Fruit fly (Drosophila melanogaster): Measurements from ENCODE around the gene ogre.
A peak's percentile ranks its signal among the peaks of the same experiment; 100 is the strongest.

The ogre gene

dm6 chrX:7001135-7001769, 10.1 kb upstream of the ogre start (continued):
- TF ChIP-seq nerfin-1 (tag; optimal IDR thresholded peaks at IDR 0.05) (no peak), CG17912 (GFP tag; optimal IDR thresholded peaks at IDR 0.05) (no peak), CG30020 (tag; optimal IDR thresholded peaks at IDR 0.05) (no peak), ash1 (GFP tag; optimal IDR thresholded peaks at IDR 0.05) (no peak), ap (GFP tag; IDR thresholded peaks at IDR 0.05) (no peak), HmgD (GFP tag; optimal IDR thresholded peaks at IDR 0.05) (no peak), Fer3 (tag; optimal IDR thresholded peaks at IDR 0.05) (peak; percentile 39), CG4617 (GFP tag; optimal IDR thresholded peaks at IDR 0.05; ENCODE audit: borderline replicate concordance) (no peak), pfk (GFP tag; optimal IDR thresholded peaks at IDR 0.05) (no peak), CG13894 (tag; optimal IDR thresholded peaks at IDR 0.05) (peak; percentile 44), wdn (GFP tag; IDR thresholded peaks at IDR 0.05) (no peak), CG7372 (GFP tag; IDR thresholded peaks at IDR 0.05) (no peak), CG10462 (GFP tag; optimal IDR thresholded peaks at IDR 0.05) (no peak), CG30403 (GFP tag; optimal IDR thresholded peaks at IDR 0.05) (peak; percentile 53), Lhr (GFP tag; optimal IDR thresholded peaks at IDR 0.05) (no peak), CG3281 (GFP tag; optimal IDR thresholded peaks at IDR 0.05) (peak; percentile 21), CG12744 (GFP tag; optimal IDR thresholded peaks at IDR 0.05) (no peak), CG17385 (GFP tag; optimal IDR thresholded peaks at IDR 0.05) (peak; percentile 50), bbx (GFP tag; IDR thresholded peaks at IDR 0.05; ENCODE audit: partially characterized antibody) (no peak), CG7987 (GFP tag; optimal IDR thresholded peaks at IDR 0.05) (no peak), al (GFP tag; IDR thresholded peaks at IDR 0.05) (peak; percentile 34; the same call in 1 of the 2 replicates), run (tag; optimal IDR thresholded peaks at IDR 0.05) (no peak), ttk (GFP tag; IDR thresholded peaks at IDR 0.05) (no peak), Kr (GFP tag; optimal IDR thresholded peaks at IDR 0.05) (no peak), CG14014 (GFP tag; IDR thresholded peaks at IDR 0.05) (peak; percentile 16; the same call in 1 of the 2 replicates), nerfin-2 (GFP tag; IDR thresholded peaks at IDR 0.05; ENCODE audit: partially characterized antibody) (no peak), CG14441 (GFP tag; IDR thresholded peaks at IDR 0.05) (peak; percentile 61; the same call in 1 of the 2 replicates), az2 (GFP tag; optimal IDR thresholded peaks at IDR 0.05) (peak; percentile 58), Dp (GFP tag; optimal IDR thresholded peaks at IDR 0.05) (no peak), Asciz (GFP tag; optimal IDR thresholded peaks at IDR 0.05) (peak; percentile 30), dpn (GFP tag; optimal IDR thresholded peaks at IDR 0.05) (peak in 1 of 2 experiments; percentile 24), BEAF-32 (GFP tag; optimal IDR thresholded peaks at IDR 0.05) (no peak), cad (GFP tag; optimal IDR thresholded peaks at IDR 0.05) (no peak)

DNA sequence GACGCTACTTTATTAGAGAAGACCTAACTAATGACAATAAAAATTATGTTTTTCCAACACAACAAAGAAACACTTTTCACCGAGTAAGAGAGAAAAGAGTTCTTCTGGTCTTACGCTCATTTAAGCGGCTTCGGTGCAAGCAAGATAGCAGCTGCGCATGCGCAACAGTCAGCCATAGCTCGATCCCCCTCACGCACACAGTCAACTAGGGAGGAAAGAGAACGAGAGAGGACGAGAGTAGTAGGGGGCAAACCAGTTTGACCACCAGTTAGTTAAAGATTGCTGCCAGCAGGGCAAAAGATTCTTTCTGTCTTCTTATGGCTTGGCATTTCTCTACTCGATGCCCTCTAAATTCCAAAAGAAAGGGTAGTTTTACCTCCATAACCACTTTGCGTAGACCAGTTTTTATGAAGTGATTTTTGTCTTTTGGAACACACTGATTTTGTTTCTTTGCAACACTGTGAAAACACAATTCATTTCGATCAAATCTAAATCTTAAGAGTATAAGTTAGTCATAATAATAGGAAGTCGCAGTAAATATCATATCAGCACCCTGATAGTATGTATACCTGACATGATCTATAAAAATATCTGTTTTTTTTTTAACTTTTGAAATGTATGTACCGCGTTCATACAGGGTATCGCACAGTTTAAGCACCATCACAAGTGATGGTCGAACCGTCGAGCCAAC, 9.5 kb upstream of the ogre start:
- TF ChIP-seq ash1 (GFP tag; optimal IDR thresholded peaks at IDR 0.05) = no peak
- TF ChIP-seq Atf-2 (GFP tag; optimal IDR thresholded peaks at IDR 0.05) = no peak
- no peak for TF ChIP-seq CG2875 (GFP tag; optimal IDR thresholded peaks at IDR 0.05)
- peak; percentile 38 for TF ChIP-seq CG15696 (tag; optimal IDR thresholded peaks at IDR 0.05)
- peak; percentile 25 for TF ChIP-seq nerfin-1 (tag; optimal IDR thresholded peaks at IDR 0.05)
- TF ChIP-seq Myb (GFP tag; optimal IDR thresholded peaks at IDR 0.05) = no peak
- TF ChIP-seq ssp (GFP tag; IDR thresholded peaks at IDR 0.05) = no peak
- TF ChIP-seq br (optimal IDR thresholded peaks at IDR 0.05) = no peak
- no peak for TF ChIP-seq CG13624 (GFP tag; optimal IDR thresholded peaks at IDR 0.05)
- TF ChIP-seq CG6254 (GFP tag; optimal IDR thresholded peaks at IDR 0.05) = no peak
- no peak for TF ChIP-seq pb (GFP tag; optimal IDR thresholded peaks at IDR 0.05)
- no peak for TF ChIP-seq CG16813 (GFP tag; IDR thresholded peaks at IDR 0.05; ENCODE audit: partially characterized antibody)
- TF ChIP-seq CG6791 (GFP tag; IDR thresholded peaks at IDR 0.05; ENCODE audit: partially characterized antibody) = no peak
- TF ChIP-seq Vsx1 (GFP tag; optimal IDR thresholded peaks at IDR 0.05) = no peak
- no peak for TF ChIP-seq CG10543 (GFP tag; optimal IDR thresholded peaks at IDR 0.05)
- peak; percentile 16 for TF ChIP-seq tin (GFP tag; optimal IDR thresholded peaks at IDR 0.05)
- TF ChIP-seq run (tag; optimal IDR thresholded peaks at IDR 0.05) = no peak
- peak; percentile 24 for TF ChIP-seq nom (GFP tag; optimal IDR thresholded peaks at IDR 0.05)
- TF ChIP-seq stc (GFP tag; IDR thresholded peaks at IDR 0.05) = 0 out of 2 replicates have a peak, but pooled peaks have one; percentile 11

Data from whole organism, embryonic.